Fruit fly (Drosophila melanogaster): ENCODE data around the gene CG14073.

CG14073 gene

DNA sequence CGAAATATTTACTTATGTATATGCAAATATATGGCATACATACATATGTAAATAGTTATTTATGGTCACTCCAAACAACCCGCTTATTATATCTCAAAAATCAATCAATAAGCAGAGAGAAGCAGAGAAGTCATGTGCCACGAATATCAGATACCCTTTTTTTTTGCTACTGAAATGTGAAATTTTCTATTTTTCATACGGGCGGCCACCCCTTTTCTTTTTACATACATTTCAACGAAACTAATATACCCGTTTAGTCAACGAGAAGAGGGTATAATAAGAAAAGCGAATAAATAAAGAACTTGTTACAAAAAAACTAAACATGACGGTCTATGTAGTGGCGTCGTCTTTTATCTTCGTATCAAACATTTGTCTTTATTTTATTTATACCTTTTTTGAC lies 35.9 kb downstream of the CG14073 start (continued):
- TF ChIP-seq sens (GFP tag) (peak; percentile 77), shn (GFP tag; optimal IDR thresholded peaks at IDR 0.05) (peak; percentile 51), CG13775 (GFP tag; optimal IDR thresholded peaks at IDR 0.05) (no peak), CG18262 (tag; optimal IDR thresholded peaks at IDR 0.05) (peak; percentile 34), crp (GFP tag; optimal IDR thresholded peaks at IDR 0.05) (no peak), ci (GFP tag; IDR thresholded peaks at IDR 0.05) (peak; percentile 84), Bgb (GFP tag; IDR thresholded peaks at IDR 0.05; ENCODE audit: partially characterized antibody) (peak; percentile 26; the same call in 1 of the 2 replicates), CG11247 (GFP tag; IDR thresholded peaks at IDR 0.05) (peak; percentile 40; the same call in 1 of the 2 replicates), CG12942 (GFP tag; optimal IDR thresholded peaks at IDR 0.05) (peak; percentile 56), exex (tag; optimal IDR thresholded peaks at IDR 0.05) (peak; percentile 8), NC2α (GFP tag; optimal IDR thresholded peaks at IDR 0.05) (no peak), CG34422 (GFP tag; IDR thresholded peaks at IDR 0.05) (peak; percentile 84), Blimp-1 (GFP tag; optimal IDR thresholded peaks at IDR 0.05) (peak; percentile 34), klu (GFP tag; IDR thresholded peaks at IDR 0.05) (no peak), CG17186 (GFP tag; optimal IDR thresholded peaks at IDR 0.05) (no peak), da (GFP tag; optimal IDR thresholded peaks at IDR 0.05) (no peak), bigmax (GFP tag; optimal IDR thresholded peaks at IDR 0.05) (no peak), CG6654 (GFP tag; optimal IDR thresholded peaks at IDR 0.05) (no peak), Hr39 (optimal IDR thresholded peaks at IDR 0.05) (no peak), ftz-f1 (GFP tag; optimal IDR thresholded peaks at IDR 0.05) (peak; percentile 40), ERR (GFP tag; optimal IDR thresholded peaks at IDR 0.05) (no peak), HLH54F (GFP tag; optimal IDR thresholded peaks at IDR 0.05) (peak; percentile 48), CG16779 (GFP tag; IDR thresholded peaks at IDR 0.05) (no peak), luna (GFP tag; optimal IDR thresholded peaks at IDR 0.05) (no peak), br (optimal IDR thresholded peaks at IDR 0.05) (no peak), E2f2 (GFP tag; IDR thresholded peaks at IDR 0.05) (peak; percentile 50), sima (GFP tag; optimal IDR thresholded peaks at IDR 0.05) (no peak), Gug (GFP tag; IDR thresholded peaks at IDR 0.05) (peak; percentile 62; the same call in 2 of the 4 replicates), Lhr (GFP tag; optimal IDR thresholded peaks at IDR 0.05) (no peak), CG4424 (GFP tag; optimal IDR thresholded peaks at IDR 0.05) (peak; percentile 32), fru (optimal IDR thresholded peaks at IDR 0.05) (no peak), CG10543 (GFP tag; optimal IDR thresholded peaks at IDR 0.05) (no peak), CG4404 (GFP tag; IDR thresholded peaks at IDR 0.05) (no peak)

DNA sequence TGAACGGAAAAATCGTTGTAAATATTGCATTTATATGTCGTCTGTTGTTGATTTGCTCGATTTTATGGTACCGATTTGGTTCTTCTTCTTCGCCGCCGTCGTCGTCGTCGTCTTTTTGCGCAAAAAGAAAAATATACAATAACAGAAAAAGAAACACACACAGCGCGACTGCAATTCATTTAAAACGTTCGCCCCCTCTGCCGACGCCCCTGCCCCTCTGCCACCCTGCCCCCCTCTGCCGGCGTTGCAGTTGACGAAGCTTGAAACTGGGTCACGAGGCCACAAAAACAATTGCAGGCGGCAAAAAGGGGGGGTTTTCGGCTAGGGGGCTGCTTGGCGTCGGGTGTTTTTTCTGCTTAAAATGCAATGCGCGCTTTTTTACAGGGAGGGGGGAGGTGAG lies 36.9 kb downstream of the CG14073 start:
- TF ChIP-seq CG16813 (GFP tag; IDR thresholded peaks at IDR 0.05; ENCODE audit: partially characterized antibody): no peak
- TF ChIP-seq CG14050 (GFP tag; IDR thresholded peaks at IDR 0.05): no peak
- peak; percentile 36 for TF ChIP-seq Deaf1 (tag; optimal IDR thresholded peaks at IDR 0.05)
- no peak for TF ChIP-seq CG10462 (GFP tag; optimal IDR thresholded peaks at IDR 0.05)
- TF ChIP-seq CG1832 (GFP tag; optimal IDR thresholded peaks at IDR 0.05): no peak
- TF ChIP-seq nom (GFP tag; optimal IDR thresholded peaks at IDR 0.05): peak; percentile 62
- no peak for TF ChIP-seq Sox100B (GFP tag; optimal IDR thresholded peaks at IDR 0.05)
- no peak for TF ChIP-seq Atf3 (GFP tag; optimal IDR thresholded peaks at IDR 0.05)
- no peak for TF ChIP-seq Myb (GFP tag; optimal IDR thresholded peaks at IDR 0.05)
- no peak for TF ChIP-seq Max (GFP tag; optimal IDR thresholded peaks at IDR 0.05)
- no peak for TF ChIP-seq CG9797 (GFP tag; optimal IDR thresholded peaks at IDR 0.05)
- no peak for TF ChIP-seq CG5245 (GFP tag; optimal IDR thresholded peaks at IDR 0.05)
- no peak for TF ChIP-seq CG31388 (GFP tag; optimal IDR thresholded peaks at IDR 0.05)
- no peak for TF ChIP-seq CG1792 (GFP tag; optimal IDR thresholded peaks at IDR 0.05)
- peak; percentile 96 for TF ChIP-seq crol (GFP tag; IDR thresholded peaks at IDR 0.05)
- TF ChIP-seq ATbp (GFP tag; optimal IDR thresholded peaks at IDR 0.05): peak; percentile 5
- no peak for TF ChIP-seq Nf-YC (tag; optimal IDR thresholded peaks at IDR 0.05)
- TF ChIP-seq stc (GFP tag; IDR thresholded peaks at IDR 0.05): no peak
- TF ChIP-seq BEAF-32 (GFP tag; optimal IDR thresholded peaks at IDR 0.05): no peak
- no peak for TF ChIP-seq YL-1 (GFP tag; optimal IDR thresholded peaks at IDR 0.05)
- TF ChIP-seq CG2712 (tag; optimal IDR thresholded peaks at IDR 0.05): no peak
- no peak for TF ChIP-seq insv (GFP tag; optimal IDR thresholded peaks at IDR 0.05)

Data from whole organism, embryonic.